Fruit fly (Drosophila melanogaster) whole organism, embryonic: ENCODE results near the gene CG13077.

Experiments used
- Abd-B ChIP-seq: fragments of 200-800 bp; sonication (Bioruptor generic); optimal IDR thresholded peaks from 2 replicates; lab custom pipeline; 2018; ENCODE audit warnings: missing biosample characterization, mild to moderate bottlenecking, missing genetic modification characterization, moderate library complexity
- CG10321 ChIP-seq: fragments of 200-800 bp; sonication (Bioruptor generic); IDR thresholded peaks from 2 replicates; pipeline ENCODE4 v1.3.6; 2022; ENCODE audit warnings: missing biosample characterization, missing genetic modification characterization
- CG10366 ChIP-seq: fragments of 200-800 bp; sonication (Bioruptor generic); IDR thresholded peaks from 2 replicates; pipeline ENCODE4 v1.3.6; 2022; ENCODE audit warnings: missing biosample characterization, missing genetic modification characterization
- CG11560 ChIP-seq: fragments of 200-800 bp; sonication (Bioruptor generic); IDR thresholded peaks from 3 replicates; pipeline ENCODE4 v1.3.6; 2022; ENCODE audit warnings: missing biosample characterization, missing genetic modification characterization
- CG12219 ChIP-seq: fragments of 200-800 bp; sonication (Bioruptor generic); optimal IDR thresholded peaks from 3 replicates; lab custom pipeline; 2018; ENCODE audit warnings: missing biosample characterization, mild to moderate bottlenecking, missing genetic modification characterization
- CG13287 ChIP-seq: fragments of 200-800 bp; sonication (Bioruptor generic); IDR thresholded peaks from 2 replicates; pipeline ENCODE4 v1.3.6; 2022; ENCODE audit warnings: missing biosample characterization, missing genetic modification characterization; ENCODE audit not compliant: partially characterized antibody
- CG15269 ChIP-seq: fragments of 200-800 bp; sonication (Bioruptor generic); optimal IDR thresholded peaks from 2 replicates; lab custom pipeline; 2018; ENCODE audit warnings: missing biosample characterization, mild to moderate bottlenecking, missing genetic modification characterization, moderate library complexity
- CG15696 ChIP-seq: fragments of 200-800 bp; sonication (Bioruptor generic); optimal IDR thresholded peaks from 2 replicates; lab custom pipeline; 2019; ENCODE audit warnings: missing biosample characterization, mild to moderate bottlenecking, missing genetic modification characterization, moderate library complexity
- CG16815 ChIP-seq: fragments of 200-800 bp; sonication (Bioruptor generic); optimal IDR thresholded peaks from 3 replicates; lab custom pipeline; 2017; ENCODE audit warnings: missing biosample characterization, mild to moderate bottlenecking, missing genetic modification characterization
- CG17328 ChIP-seq: fragments of 200-800 bp; sonication (Bioruptor generic); IDR thresholded peaks from 2 replicates; pipeline ENCODE4 v1.3.6; 2022; ENCODE audit warnings: missing biosample characterization, missing genetic modification characterization
- CG17385 ChIP-seq: fragments of 200-800 bp; sonication (Bioruptor generic); optimal IDR thresholded peaks from 3 replicates; lab custom pipeline; 2018; ENCODE audit warnings: missing biosample characterization, mild to moderate bottlenecking, missing genetic modification characterization
- CG17829 ChIP-seq: fragments of 200-800 bp; optimal IDR thresholded peaks from 2 replicates; lab custom pipeline; 2019; ENCODE audit warnings: missing biosample characterization, mild to moderate bottlenecking, missing genetic modification characterization, moderate library complexity
- CG18011 ChIP-seq: fragments of 200-800 bp; sonication (Bioruptor generic); optimal IDR thresholded peaks from 2 replicates; lab custom pipeline; 2017; ENCODE audit warnings: missing biosample characterization, missing genetic modification characterization, mild to moderate bottlenecking, moderate library complexity, missing genotype
- CG31224 ChIP-seq: fragments of 200-800 bp; sonication (Bioruptor generic); IDR thresholded peaks from 2 replicates; pipeline ENCODE4 v1.3.6; 2022; ENCODE audit warnings: missing biosample characterization, missing genetic modification characterization
- CG34224 ChIP-seq: fragments of 200-800 bp; sonication (Bioruptor generic); IDR thresholded peaks from 3 replicates; pipeline ENCODE4 v1.3.6; 2022; ENCODE audit warnings: missing biosample characterization, missing genetic modification characterization; ENCODE audit not compliant: partially characterized antibody
- CG3847 ChIP-seq: fragments of 200-800 bp; sonication (Bioruptor generic); IDR thresholded peaks from 2 replicates; pipeline ENCODE4 v1.3.6; 2022; ENCODE audit warnings: missing biosample characterization, missing genetic modification characterization
- CG4404 ChIP-seq: fragments of 200-800 bp; sonication (Bioruptor generic); IDR thresholded peaks from 2 replicates; pipeline ENCODE4 v1.3.6; 2022; ENCODE audit warnings: missing biosample characterization, missing genetic modification characterization
- CG6254 ChIP-seq: fragments of 200-800 bp; sonication (Bioruptor generic); optimal IDR thresholded peaks from 3 replicates; lab custom pipeline; 2017; ENCODE audit warnings: mild to moderate bottlenecking, missing biosample characterization, missing genetic modification reagents, missing genetic modification characterization
- CG7372 ChIP-seq: fragments of 200-800 bp; sonication (Bioruptor generic); IDR thresholded peaks from 2 replicates; pipeline ENCODE4 v1.3.6; 2022; ENCODE audit warnings: missing biosample characterization, missing genetic modification characterization
- CG7786 ChIP-seq: fragments of 200-800 bp; sonication (Bioruptor generic); optimal IDR thresholded peaks from 2 replicates; lab custom pipeline; 2016; ENCODE audit warnings: missing biosample characterization, missing genetic modification characterization
- CG8765 ChIP-seq: fragments of 200-800 bp; sonication (Bioruptor generic); IDR thresholded peaks from 2 replicates; pipeline ENCODE4 v1.3.6; 2022; ENCODE audit warnings: missing biosample characterization, missing genetic modification characterization
- CG9609 ChIP-seq: fragments of 200-800 bp; sonication (Bioruptor generic); optimal IDR thresholded peaks from 3 replicates; lab custom pipeline; 2016; ENCODE audit warnings: missing biosample characterization, missing genetic modification characterization
- Chrac-16 ChIP-seq: fragments of 200-800 bp; sonication (Bioruptor generic); optimal IDR thresholded peaks from 3 replicates; lab custom pipeline; 2016; ENCODE audit warnings: missing biosample characterization, missing genetic modification characterization
- Dll ChIP-seq: fragments of 200-800 bp; sonication (Bioruptor generic); IDR thresholded peaks from 4 replicates; pipeline ENCODE4 v1.3.6; 2022; ENCODE audit warnings: missing biosample characterization, missing genetic modification characterization; ENCODE audit not compliant: partially characterized antibody
- Doc3 ChIP-seq: fragments of 200-800 bp; sonication (Bioruptor generic); IDR thresholded peaks from 3 replicates; pipeline ENCODE4 v1.3.6; 2022; ENCODE audit warnings: missing biosample characterization, missing genetic modification characterization; ENCODE audit not compliant: partially characterized antibody
- Fer3 ChIP-seq: fragments of 200-800 bp; sonication (Bioruptor generic); optimal IDR thresholded peaks from 2 replicates; lab custom pipeline; 2018; ENCODE audit warnings: missing biosample characterization, mild to moderate bottlenecking, missing genetic modification characterization, moderate library complexity
- HLH3B ChIP-seq: fragments of 200-800 bp; sonication (Bioruptor generic); IDR thresholded peaks from 2 replicates; pipeline ENCODE4 v1.3.6; 2022; ENCODE audit warnings: missing biosample characterization, missing genetic modification characterization
- Myb ChIP-seq: fragments of 200-800 bp; sonication (Bioruptor generic); optimal IDR thresholded peaks from 2 replicates; lab custom pipeline; 2016; ENCODE audit warnings: missing biosample characterization, missing genetic modification characterization
- Trl ChIP-seq, 3 experiments: fragments of >200 bp in 2 of 3; fragments of 200-800 bp in 1 of 3; sonication (Bioruptor generic) in 1 of 3; optimal IDR thresholded peaks; 2 replicates in 1 of 3; 3 replicates in 2 of 3; lab custom pipeline; 2016 to 2017; ENCODE audit warnings: missing biosample characterization in 1 of 3, missing genetic modification characterization in 1 of 3
- Xbp1 ChIP-seq: fragments of 200-800 bp; sonication (Bioruptor generic); optimal IDR thresholded peaks from 3 replicates; lab custom pipeline; 2016; ENCODE audit warnings: missing biosample characterization, mild to moderate bottlenecking, missing genetic modification characterization
- abd-A ChIP-seq: fragments of 200-800 bp; sonication (Bioruptor generic); optimal IDR thresholded peaks from 3 replicates; lab custom pipeline; 2019; ENCODE audit warnings: missing biosample characterization, mild to moderate bottlenecking, missing genetic modification characterization, moderate library complexity
- bbx ChIP-seq: fragments of 200-800 bp; sonication (Bioruptor generic); IDR thresholded peaks from 2 replicates; pipeline ENCODE4 v1.3.6; 2022; ENCODE audit warnings: missing biosample characterization, missing genetic modification characterization; ENCODE audit not compliant: partially characterized antibody
- chif ChIP-seq, 2 experiments: fragments of 200-800 bp; sonication (Bioruptor generic); optimal IDR thresholded peaks; 3 replicates each; lab custom pipeline; 2016; ENCODE audit warnings: missing biosample characterization in 2 of 2, missing genetic modification characterization in 2 of 2
- cwo ChIP-seq: fragments of 200-800 bp; sonication (Bioruptor generic); optimal IDR thresholded peaks from 3 replicates; lab custom pipeline; 2017; ENCODE audit warnings: missing biosample characterization, missing genetic modification characterization, mild to moderate bottlenecking, moderate library complexity, missing genetic modification reagents
- dysf ChIP-seq: fragments of 200-800 bp; sonication (Bioruptor generic); IDR thresholded peaks from 3 replicates; pipeline ENCODE4 v1.3.6; 2022; ENCODE audit warnings: missing biosample characterization, missing genetic modification characterization
- fd102C ChIP-seq: fragments of 200-800 bp; sonication (Bioruptor generic); optimal IDR thresholded peaks from 2 replicates; lab custom pipeline; 2018; ENCODE audit warnings: missing biosample characterization, mild to moderate bottlenecking, missing genetic modification characterization, moderate library complexity
- gcm2 ChIP-seq: fragments of 200-800 bp; sonication (Bioruptor generic); optimal IDR thresholded peaks from 2 replicates; lab custom pipeline; 2016; ENCODE audit warnings: missing biosample characterization, missing genetic modification characterization
- gsb-n ChIP-seq: fragments of 200-800 bp; sonication (Bioruptor generic); optimal IDR thresholded peaks from 3 replicates; lab custom pipeline; 2018; ENCODE audit warnings: missing biosample characterization, mild to moderate bottlenecking, missing genetic modification characterization
- her ChIP-seq: fragments of 200-800 bp; sonication (Bioruptor generic); optimal IDR thresholded peaks from 2 replicates; lab custom pipeline; 2016; ENCODE audit warnings: missing biosample characterization, missing genetic modification characterization
- jigr1 ChIP-seq: fragments of 200-800 bp; sonication (Bioruptor generic); IDR thresholded peaks from 3 replicates; pipeline ENCODE4 v1.3.6; 2022; ENCODE audit warnings: missing biosample characterization, missing genetic modification characterization
- jing ChIP-seq: fragments of 200-800 bp; sonication (Bioruptor generic); optimal IDR thresholded peaks from 2 replicates; lab custom pipeline; 2018; ENCODE audit warnings: missing biosample characterization, mild to moderate bottlenecking, missing genetic modification characterization
- ken ChIP-seq: fragments of 200-800 bp; sonication (Bioruptor generic); IDR thresholded peaks from 3 replicates; pipeline ENCODE4 v1.3.6; 2022; ENCODE audit warnings: missing biosample characterization, missing genetic modification characterization
- kni ChIP-seq: fragments of 200-800 bp; sonication (Bioruptor generic); optimal IDR thresholded peaks from 3 replicates; lab custom pipeline; 2017; ENCODE audit warnings: mild to moderate bottlenecking, missing biosample characterization, missing genetic modification reagents, missing genetic modification characterization
- lmd ChIP-seq: fragments of 200-800 bp; sonication (Bioruptor generic); IDR thresholded peaks from 2 replicates; pipeline ENCODE4 v1.3.6; 2022; ENCODE audit warnings: missing biosample characterization, missing genetic modification characterization
- prd ChIP-seq, 3 experiments: fragments of >200 bp in 2 of 3; fragments of 200-800 bp in 1 of 3; sonication (Bioruptor generic) in 1 of 3; optimal IDR thresholded peaks in 2 of 3; IDR thresholded peaks in 1 of 3; 2 replicates in 2 of 3; 3 replicates in 1 of 3; pipeline versions ENCODE4 v1.3.6 to Lab custom; 2017 to 2022; ENCODE audit warnings: missing biosample characterization in 1 of 3, missing genetic modification characterization in 1 of 3
- repo ChIP-seq: fragments of 200-800 bp; sonication (Bioruptor generic); optimal IDR thresholded peaks from 2 replicates; lab custom pipeline; 2016; ENCODE audit warnings: missing biosample characterization, missing genetic modification characterization
- sd ChIP-seq: fragments of 200-800 bp; sonication (Bioruptor generic); optimal IDR thresholded peaks from 3 replicates; lab custom pipeline; 2018; ENCODE audit warnings: missing biosample characterization, mild to moderate bottlenecking, missing genetic modification characterization, moderate library complexity
- shn ChIP-seq: fragments of 200-800 bp; sonication (Bioruptor generic); optimal IDR thresholded peaks from 3 replicates; lab custom pipeline; 2016; ENCODE audit warnings: missing biosample characterization, missing genetic modification characterization
- zen2 ChIP-seq: fragments of 200-800 bp; sonication (Bioruptor generic); IDR thresholded peaks from 3 replicates; pipeline ENCODE4 v1.3.6; 2022; ENCODE audit warnings: missing biosample characterization, missing genetic modification characterization; ENCODE audit not compliant: partially characterized antibody

Gene CG13077

dm6 chr2L:19574959-19575625 is 9.4 kb downstream of the CG13077 start (continued):
- TF ChIP-seq CG18011 (GFP tag; lab: Kevin White, UChicago): no peak
- no peak for TF ChIP-seq her (GFP tag; lab: Kevin White, UChicago)
- no peak for TF ChIP-seq CG17829
- TF ChIP-seq zen2: peak; percentile 73
- no peak for TF ChIP-seq shn
- no peak for TF ChIP-seq CG4404
- TF ChIP-seq CG34224 (GFP tag; lab: Robert Waterston, UW): peak; percentile 56; the same call in 2 of the 3 replicates
- TF ChIP-seq CG8765 (GFP tag; lab: Robert Waterston, UW): no peak
- no peak for TF ChIP-seq CG17328 (GFP tag; lab: Robert Waterston, UW)
- no peak for TF ChIP-seq CG3847 (GFP tag; lab: Robert Waterston, UW)
- TF ChIP-seq jing (GFP tag; lab: Kevin White, UChicago): no peak
- TF ChIP-seq abd-A (tag; lab: Kevin White, UChicago): peak; percentile 94
- TF ChIP-seq chif (GFP tag; optimal IDR thresholded peaks at IDR 0.05; lab: Kevin White, UChicago): no peak
- TF ChIP-seq bbx (GFP tag; lab: Robert Waterston, UW): peak; percentile 52; the same call in 1 of the 2 replicates
- no peak for TF ChIP-seq CG16815
- no peak for TF ChIP-seq CG15269 (tag; lab: Kevin White, UChicago)
- TF ChIP-seq Xbp1 (GFP tag; lab: Kevin White, UChicago): no peak
- TF ChIP-seq Doc3 (GFP tag; lab: Robert Waterston, UW): no peak
- no peak for TF ChIP-seq CG7786
- no peak for TF ChIP-seq CG12219 (GFP tag; lab: Kevin White, UChicago)
- no peak for TF ChIP-seq CG15696 (tag; lab: Kevin White, UChicago)
- TF ChIP-seq Abd-B (GFP tag; lab: Kevin White, UChicago): peak; percentile 52
- no peak for TF ChIP-seq Fer3
- TF ChIP-seq gcm2 (GFP tag; lab: Kevin White, UChicago): no peak
- no peak for TF ChIP-seq CG10321
- TF ChIP-seq CG10366 (GFP tag; lab: Robert Waterston, UW): no peak
- TF ChIP-seq jigr1: no peak
- peak; percentile 86 for TF ChIP-seq sd
- TF ChIP-seq CG11560: no peak
- TF ChIP-seq CG6254 (GFP tag; lab: Kevin White, UChicago): no peak
- TF ChIP-seq CG17385 (GFP tag; lab: Kevin White, UChicago): no peak
- no peak for TF ChIP-seq CG7372 (GFP tag; lab: Robert Waterston, UW)
- TF ChIP-seq fd102C (GFP tag; lab: Kevin White, UChicago): no peak
- no peak for TF ChIP-seq dysf (GFP tag; lab: Robert Waterston, UW)
- TF ChIP-seq cwo (GFP tag; lab: Kevin White, UChicago): no peak
- no peak for TF ChIP-seq lmd (GFP tag; lab: Robert Waterston, UW)
- no peak for TF ChIP-seq HLH3B (GFP tag; lab: Robert Waterston, UW)
- no peak for TF ChIP-seq Chrac-16 (GFP tag; lab: Kevin White, UChicago)
- TF ChIP-seq CG13287 (GFP tag; lab: Robert Waterston, UW): peak; percentile 62; the same call in 1 of the 2 replicates
- no peak for TF ChIP-seq ken
- TF ChIP-seq Trl (optimal IDR thresholded peaks at IDR 0.05; lab: Kevin White, UChicago): peak; percentile 74 to 79
- TF ChIP-seq Trl (GFP tag; optimal IDR thresholded peaks at IDR 0.05; lab: Kevin White, UChicago): no peak
- TF ChIP-seq prd (optimal IDR thresholded peaks at IDR 0.05; lab: Kevin White, UChicago): no peak
- TF ChIP-seq prd (GFP tag; IDR thresholded peaks at IDR 0.05; lab: Robert Waterston, UW): no peak
- TF ChIP-seq CG9609 (GFP tag; lab: Kevin White, UChicago): no peak
- peak; percentile 98 for TF ChIP-seq kni (GFP tag; lab: Kevin White, UChicago)
- TF ChIP-seq repo: no peak
- TF ChIP-seq Myb (GFP tag; lab: Kevin White, UChicago): no peak
- no peak for TF ChIP-seq CG31224 (GFP tag; lab: Robert Waterston, UW)
- TF ChIP-seq gsb-n: no peak
- TF ChIP-seq Dll: no peak; the same call in 2 of the 4 replicates
